Worm (Caenorhabditis elegans) whole organism, young adult: ENCODE data around the gene rbm-28.

Source experiments
- ama-1 ChIP-seq, 3 experiments: fragments of 150-350 bp in 1 of 3; sonication (generic microtip) in 2 of 3; optimal IDR thresholded peaks; 2 replicates each; lab custom pipeline; 2014 to 2018; ENCODE audit warnings: missing biosample characterization in 2 of 3, missing genetic modification characterization in 2 of 3, missing genetic modification reagents in 2 of 3
- cebp-2 ChIP-seq: fragments of 200-800 bp; sonication (Bioruptor generic); IDR thresholded peaks from 2 replicates; pipeline ENCODE4 v1.3.6; 2022; ENCODE audit warnings: missing genetic modification characterization, missing compliant biosample characterization
- ekl-4 ChIP-seq: fragments of 200-800 bp; sonication (Bioruptor generic); IDR thresholded peaks from 2 replicates; pipeline ENCODE4 v1.3.6; 2022; ENCODE audit warnings: missing genetic modification reagents, missing genetic modification characterization, missing compliant biosample characterization
- fkh-3 ChIP-seq: sonication (generic microtip); optimal IDR thresholded peaks from 2 replicates; lab custom pipeline; 2016; ENCODE audit warnings: mild to moderate bottlenecking, missing genetic modification characterization, missing compliant biosample characterization
- sdz-38 ChIP-seq: sonication (generic microtip); optimal IDR thresholded peaks from 2 replicates; lab custom pipeline; 2016; ENCODE audit warnings: missing genotype, missing genetic modification characterization, missing compliant biosample characterization
- unc-62 ChIP-seq: fragments of 150-350 bp; optimal IDR thresholded peaks from 2 replicates; lab custom pipeline; 2014; ENCODE audit warnings: missing biosample characterization, missing genetic modification reagents, missing genetic modification characterization

DNA sequence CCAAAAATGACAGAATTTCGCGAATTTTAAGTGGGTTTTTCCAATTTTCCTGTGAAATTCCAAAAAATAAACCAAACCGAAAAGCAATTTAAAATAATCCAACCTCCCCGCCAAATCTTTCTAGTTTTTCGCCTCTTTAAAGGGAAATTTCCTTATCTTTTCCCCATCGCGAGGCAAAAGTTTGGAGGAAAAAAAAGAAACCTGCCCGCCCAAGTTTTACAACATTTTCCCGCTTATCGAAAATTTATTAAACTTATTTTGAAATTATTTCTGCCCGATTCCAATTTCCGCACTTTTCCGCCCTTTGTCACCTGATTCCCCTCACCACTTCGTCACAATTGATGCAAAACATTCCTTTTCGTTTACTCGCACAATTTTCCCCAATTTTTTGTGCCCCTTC is 44.8 kb upstream of the rbm-28 start, which contains the start of gene osta-3:
- TF ChIP-seq cebp-2 (GFP tag; lab: Robert Waterston, UW) (no peak), sdz-38 (tag; lab: Kevin White, UChicago) (no peak), fkh-3 (tag; lab: Kevin White, UChicago) (no peak), ama-1 (optimal IDR thresholded peaks at IDR 0.05; lab: Kevin White, UChicago) (no peak), ama-1 (GFP tag; optimal IDR thresholded peaks at IDR 0.05; lab: Kevin White, UChicago) (no peak), unc-62 (GFP tag; lab: Kevin White, UChicago) (no peak), ekl-4 (no peak)
